Worm (Caenorhabditis elegans) whole organism, L3 larva: Measurements from ENCODE around the gene F20G2.2.
A peak's percentile ranks its signal among the peaks of the same experiment; 100 is the strongest.

Source experiments
- ZK546.5 ChIP-seq: sonication (generic microtip); optimal IDR thresholded peaks from 2 replicates; lab custom pipeline; 2017; ENCODE audit warnings: missing biosample characterization, missing genetic modification characterization
- ama-1 ChIP-seq: fragments of 150-350 bp; optimal IDR thresholded peaks from 2 replicates; lab custom pipeline; 2018
- ceh-28 ChIP-seq: fragments of 150-350 bp; optimal IDR thresholded peaks from 2 replicates; lab custom pipeline; 2014; ENCODE audit warnings: missing biosample characterization, missing genetic modification reagents, missing genetic modification characterization
- ceh-9 ChIP-seq: sonication (generic microtip); optimal IDR thresholded peaks from 2 replicates; lab custom pipeline; 2018; ENCODE audit warnings: missing biosample characterization, missing genetic modification characterization
- daf-12 ChIP-seq: fragments of 150-350 bp; optimal IDR thresholded peaks from 2 replicates; lab custom pipeline; 2014; ENCODE audit warnings: missing biosample characterization, missing genetic modification reagents, missing genetic modification characterization
- egl-5 ChIP-seq: fragments of 150-350 bp; optimal IDR thresholded peaks from 2 replicates; lab custom pipeline; 2017; ENCODE audit warnings: missing biosample characterization, missing genetic modification reagents, missing genetic modification characterization, inconsistent platforms
- elt-1 ChIP-seq: fragments of 150-350 bp; optimal IDR thresholded peaks from 2 replicates; lab custom pipeline; 2014; ENCODE audit warnings: missing biosample characterization, missing genetic modification characterization
- elt-2 ChIP-seq: sonication (generic microtip); optimal IDR thresholded peaks from 2 replicates; lab custom pipeline; 2016; ENCODE audit warnings: missing genetic modification reagents, mild to moderate bottlenecking, missing genetic modification characterization, missing compliant biosample characterization
- eor-1 ChIP-seq, 2 experiments: fragments of 150-350 bp; optimal IDR thresholded peaks; 2 replicates each; lab custom pipeline; 2014 to 2018; ENCODE audit warnings: missing biosample characterization in 2 of 2, missing genetic modification characterization in 2 of 2
- fkh-10 ChIP-seq: sonication (generic microtip); optimal IDR thresholded peaks from 2 replicates; lab custom pipeline; 2017; ENCODE audit warnings: missing biosample characterization, missing genetic modification reagents, missing genetic modification characterization
- fkh-2 ChIP-seq: fragments of 150-350 bp; optimal IDR thresholded peaks from 2 replicates; lab custom pipeline; 2014; ENCODE audit warnings: missing biosample characterization, missing genetic modification reagents, missing genetic modification characterization
- fos-1 ChIP-seq: fragments of 150-350 bp; optimal IDR thresholded peaks from 2 replicates; lab custom pipeline; 2014; ENCODE audit warnings: missing biosample characterization, missing genetic modification characterization
- hmg-11 ChIP-seq: sonication (generic microtip); optimal IDR thresholded peaks from 2 replicates; lab custom pipeline; 2016; ENCODE audit warnings: missing genetic modification characterization, missing compliant biosample characterization
- jun-1 ChIP-seq: fragments of 150-350 bp; optimal IDR thresholded peaks from 2 replicates; lab custom pipeline; 2014; ENCODE audit warnings: missing biosample characterization, missing genetic modification reagents, missing genetic modification characterization
- lin-15B ChIP-seq: fragments of 150-350 bp; optimal IDR thresholded peaks from 2 replicates; lab custom pipeline; 2014; ENCODE audit warnings: missing biosample characterization, missing genetic modification characterization
- lin-39 ChIP-seq: fragments of 150-350 bp; optimal IDR thresholded peaks from 2 replicates; lab custom pipeline; 2018; ENCODE audit warnings: missing biosample characterization, missing genetic modification reagents, missing genetic modification characterization
- lsy-12 ChIP-seq: sonication (generic microtip); optimal IDR thresholded peaks from 2 replicates; lab custom pipeline; 2016; ENCODE audit warnings: mild to moderate bottlenecking, missing genetic modification characterization, missing compliant biosample characterization
- mdl-1 ChIP-seq: fragments of 150-350 bp; optimal IDR thresholded peaks from 2 replicates; lab custom pipeline; 2014; ENCODE audit warnings: missing biosample characterization, missing genetic modification characterization
- mml-1 ChIP-seq: fragments of 150-350 bp; sonication (generic microtip); optimal IDR thresholded peaks from 3 replicates; lab custom pipeline; 2014; ENCODE audit warnings: missing biosample characterization, missing genetic modification characterization
- nfya-1 ChIP-seq: sonication (generic microtip); optimal IDR thresholded peaks from 2 replicates; lab custom pipeline; 2017; ENCODE audit warnings: missing genetic modification characterization, mild to moderate bottlenecking, missing compliant biosample characterization, antibody characterized with exemption, moderate library complexity; ENCODE audit not compliant: insufficient read depth
- nhr-11 ChIP-seq: fragments of 150-350 bp; optimal IDR thresholded peaks from 2 replicates; lab custom pipeline; 2014; ENCODE audit warnings: missing biosample characterization, missing genetic modification characterization
- nhr-12 ChIP-seq: fragments of 150-350 bp; optimal IDR thresholded peaks from 2 replicates; lab custom pipeline; 2014; ENCODE audit warnings: missing biosample characterization, missing genetic modification characterization
- nhr-23 ChIP-seq: fragments of 150-350 bp; optimal IDR thresholded peaks from 2 replicates; lab custom pipeline; 2014; ENCODE audit warnings: missing biosample characterization, missing genetic modification reagents, missing genetic modification characterization
- nhr-237 ChIP-seq: fragments of 150-350 bp; optimal IDR thresholded peaks from 2 replicates; lab custom pipeline; 2014; ENCODE audit warnings: missing biosample characterization, missing genetic modification characterization
- nhr-25 ChIP-seq: sonication (generic microtip); optimal IDR thresholded peaks from 2 replicates; lab custom pipeline; 2017; ENCODE audit warnings: missing biosample characterization, missing genetic modification characterization
- nhr-28 ChIP-seq: fragments of 150-350 bp; optimal IDR thresholded peaks from 2 replicates; lab custom pipeline; 2014; ENCODE audit warnings: missing biosample characterization, missing genetic modification characterization
- nhr-67 ChIP-seq: fragments of 150-350 bp; optimal IDR thresholded peaks from 2 replicates; lab custom pipeline; 2014; ENCODE audit warnings: missing biosample characterization, missing genetic modification characterization
- nhr-76 ChIP-seq: fragments of 150-350 bp; sonication (generic microtip); optimal IDR thresholded peaks from 5 replicates; lab custom pipeline; 2014; ENCODE audit warnings: missing biosample characterization, missing genetic modification characterization
- pha-4 ChIP-seq: fragments of 150-350 bp; optimal IDR thresholded peaks from 2 replicates; lab custom pipeline; 2014; ENCODE audit warnings: missing biosample characterization, missing genetic modification reagents, missing genetic modification characterization
- pqm-1 ChIP-seq: fragments of 150-350 bp; optimal IDR thresholded peaks from 2 replicates; lab custom pipeline; 2017; ENCODE audit warnings: missing biosample characterization, missing genetic modification characterization, inconsistent platforms
- skn-1 ChIP-seq: fragments of 150-350 bp; optimal IDR thresholded peaks from 2 replicates; lab custom pipeline; 2014; ENCODE audit warnings: missing biosample characterization, missing genetic modification characterization
- unc-62 ChIP-seq: fragments of 150-350 bp; sonication (generic microtip); optimal IDR thresholded peaks from 4 replicates; lab custom pipeline; 2014; ENCODE audit warnings: missing biosample characterization, missing genetic modification reagents, missing genetic modification characterization
- ztf-11 ChIP-seq: fragments of 150-350 bp; optimal IDR thresholded peaks from 2 replicates; lab custom pipeline; 2014; ENCODE audit warnings: missing biosample characterization, missing genetic modification characterization

The F20G2.2 gene

DNA sequence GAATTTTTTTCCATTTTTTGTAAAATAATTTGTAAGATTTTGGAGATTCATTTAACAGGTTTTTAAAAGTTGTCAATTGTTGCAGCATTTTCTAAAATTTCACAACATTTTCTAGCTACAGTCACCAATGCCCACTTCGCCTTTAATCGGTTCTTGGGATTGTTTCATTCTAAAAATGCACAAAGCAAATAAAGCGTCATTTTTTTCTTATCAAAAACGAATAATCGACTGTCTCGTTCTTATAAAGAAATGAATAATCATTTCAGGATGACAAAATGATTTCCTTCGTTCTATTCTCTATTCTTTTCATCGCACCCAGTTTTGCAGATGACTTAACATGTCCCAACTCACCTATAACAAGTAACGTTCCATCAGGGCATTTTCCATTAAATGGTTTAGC lies 19.3 kb upstream of the F20G2.2 start, which contains the start of gene F53C11.1:
TSS of gene F53C11.1 (plus strand) at position 268 of the 400 bp plus-strand sequence.
- TF ChIP-seq ztf-11 (tag; lab: Kevin White, UChicago) (no peak), nhr-237 (no peak), eor-1 (tag; optimal IDR thresholded peaks at IDR 0.05; lab: Kevin White, UChicago) (no peak), pha-4 (tag; lab: Kevin White, UChicago) (no peak), pqm-1 (peak; percentile 73), elt-2 (tag; lab: Kevin White, UChicago) (peak; percentile 28), lin-15B (tag; lab: Kevin White, UChicago) (no peak), unc-62 (GFP tag; lab: Kevin White, UChicago) (no peak), fos-1 (tag; lab: Kevin White, UChicago) (no peak), ceh-9 (tag; lab: Kevin White, UChicago) (no peak), mml-1 (tag; lab: Kevin White, UChicago) (no peak)

ce11 chrV:13771209-13771608 lies 15.0 kb upstream of the F20G2.2 start, which contains the start of gene F20G2.5:
F20G2.5 (plus strand) TSS chrV:13771509.
- no peak for TF ChIP-seq mdl-1
- TF ChIP-seq pqm-1, result peak; percentile 40
- TF ChIP-seq nhr-237, result no peak
- TF ChIP-seq elt-2 (tag; lab: Kevin White, UChicago), result peak; percentile 40

DNA sequence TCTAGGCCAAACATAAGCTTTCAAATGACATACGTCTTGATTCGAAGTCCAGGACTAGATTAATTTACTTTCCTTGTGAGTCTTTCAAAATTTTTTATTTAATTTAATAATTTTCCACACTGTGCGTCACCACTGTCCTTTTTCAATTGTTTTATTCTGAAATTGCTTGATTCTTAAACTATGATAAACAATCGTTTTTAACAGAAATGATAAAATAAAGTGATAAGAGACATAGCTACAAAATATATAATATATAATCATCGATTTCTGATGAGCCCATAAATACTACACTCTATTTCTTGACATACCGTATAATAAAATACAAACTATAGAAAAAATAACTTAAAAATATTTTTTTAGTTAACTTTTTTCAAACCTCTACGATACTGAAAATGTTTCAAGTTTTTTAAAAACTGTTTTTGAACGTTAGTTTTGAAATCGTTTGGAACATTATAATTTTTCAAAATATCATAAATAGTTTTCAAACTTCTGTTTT lies 12.8 kb upstream of the F20G2.2 start, which contains the start of gene nas-24:
TSS of gene nas-24 (plus strand) at position 446 of the 496 bp plus-strand sequence.
- TF ChIP-seq ama-1 (lab: Kevin White, UChicago), result no peak
- TF ChIP-seq daf-12, result no peak
- TF ChIP-seq lin-39 (tag; lab: Kevin White, UChicago), result no peak
- TF ChIP-seq pqm-1, result peak; percentile 85
- no peak for TF ChIP-seq ceh-9 (tag; lab: Kevin White, UChicago)
- TF ChIP-seq elt-2 (tag; lab: Kevin White, UChicago), result peak; percentile 51
- no peak for TF ChIP-seq elt-1 (tag; lab: Kevin White, UChicago)
- TF ChIP-seq nhr-12 (tag; lab: Kevin White, UChicago), result no peak
- no peak for TF ChIP-seq unc-62 (GFP tag; lab: Kevin White, UChicago)
- no peak for TF ChIP-seq egl-5 (tag; lab: Kevin White, UChicago)
- TF ChIP-seq jun-1 (tag; lab: Kevin White, UChicago), result no peak
- TF ChIP-seq ZK546.5, result no peak
- TF ChIP-seq nhr-11 (tag; lab: Kevin White, UChicago), result no peak
- no peak for TF ChIP-seq nhr-25 (tag; lab: Kevin White, UChicago)
- TF ChIP-seq nhr-67 (tag; lab: Kevin White, UChicago), result no peak
- no peak for TF ChIP-seq nhr-76 (tag; lab: Kevin White, UChicago)
- TF ChIP-seq, all 47 proteins: peak for 2

DNA sequence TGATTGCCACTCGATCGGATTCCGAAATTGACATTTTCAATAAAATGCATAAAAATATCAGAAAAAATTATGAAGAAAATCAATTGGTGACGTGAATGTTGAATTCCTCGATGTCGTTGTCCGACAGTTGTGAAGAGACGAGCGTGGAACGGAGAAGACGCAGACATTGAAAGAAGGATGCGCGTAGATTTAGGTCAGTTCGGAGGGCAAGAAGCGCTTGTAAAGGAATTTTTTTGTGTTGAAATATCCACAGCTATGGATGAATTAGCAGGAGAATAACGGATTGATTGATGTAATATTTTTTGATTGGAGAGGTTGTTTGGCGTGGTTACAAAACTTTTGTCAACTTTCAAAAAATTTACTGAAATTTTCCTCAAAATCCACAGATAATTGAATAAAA lies 12.2 kb upstream of the F20G2.2 start, which contains the start of gene F20G2.3:
TSS of gene F20G2.3 (minus strand) at position 101 of the 400 bp plus-strand sequence.
- no peak for TF ChIP-seq ama-1 (lab: Kevin White, UChicago)
- TF ChIP-seq ceh-9 (tag; lab: Kevin White, UChicago), result no peak
- peak; percentile 63 for TF ChIP-seq nhr-23 (tag; lab: Kevin White, UChicago)

- no peak for TF ChIP-seq nfya-1 (tag; lab: Kevin White, UChicago)
- TF ChIP-seq nhr-11 (tag; lab: Kevin White, UChicago), result peak; percentile 18
- TF ChIP-seq fkh-10 (GFP tag; lab: Kevin White, UChicago), result no peak
Observed at ce11 chrV:13763723-13764122, 7.5 kb upstream of the F20G2.2 start.

DNA sequence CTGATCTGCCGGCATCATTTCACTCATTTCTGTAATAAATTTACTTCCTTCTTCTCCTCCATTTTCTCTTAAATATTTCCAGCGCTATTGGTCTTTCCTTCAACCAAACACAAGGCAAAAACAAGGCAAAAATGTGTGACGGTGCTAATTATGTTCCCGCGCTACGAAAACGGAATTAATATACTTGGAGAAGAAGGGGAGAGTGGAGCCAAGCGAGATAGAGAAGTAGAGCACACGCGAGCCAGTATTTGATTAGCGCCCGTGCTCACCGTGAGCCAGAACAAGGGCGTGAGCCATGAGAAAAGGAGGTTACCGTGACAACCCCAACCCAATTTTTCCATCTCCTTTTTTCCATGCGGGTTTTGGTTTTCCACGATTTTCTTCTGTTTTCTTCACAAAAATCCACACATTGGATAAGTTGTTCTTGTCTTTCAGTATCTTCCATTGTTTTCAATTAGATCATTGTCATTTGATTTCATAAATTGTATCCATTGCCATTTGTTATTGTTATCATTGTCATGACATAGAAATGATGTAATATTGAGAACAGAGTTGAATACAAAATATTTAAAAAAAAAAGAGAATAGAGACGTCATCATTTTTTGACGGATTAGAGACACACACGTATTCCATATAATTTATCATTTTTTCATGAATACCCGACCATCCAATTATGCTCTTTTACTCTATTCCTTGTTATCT lies 6.4 kb upstream of the F20G2.2 start, which contains the start of gene F20G2.6:
TSS of gene F20G2.6 (plus strand) at position 652 of the 702 bp plus-strand sequence.
- no peak for TF ChIP-seq lsy-12 (tag; lab: Kevin White, UChicago)
- TF ChIP-seq fos-1 (tag; lab: Kevin White, UChicago), result no peak
- TF ChIP-seq elt-1 (tag; lab: Kevin White, UChicago), result no peak
- no peak for TF ChIP-seq nhr-28
- no peak for TF ChIP-seq ceh-28 (tag; lab: Kevin White, UChicago)
- TF ChIP-seq skn-1 (tag; lab: Kevin White, UChicago), result no peak
- TF ChIP-seq hmg-11 (tag; lab: Kevin White, UChicago), result no peak
- no peak for TF ChIP-seq fkh-2 (tag; lab: Kevin White, UChicago)
